Fruit fly (Drosophila melanogaster) Kc167 (cell line): ENCODE results near the gene CG7730.

Experiments
- h ChIP-seq: fragments of >200 bp; optimal IDR thresholded peaks from 3 replicates; lab custom pipeline; 2018; ENCODE audit warnings: missing external identifiers
- psq ChIP-seq: fragments of >200 bp; optimal IDR thresholded peaks from 2 replicates; lab custom pipeline; 2017; ENCODE audit warnings: missing external identifiers

- TF ChIP-seq psq (no peak), h (no peak)
These were observed 17.5 kb downstream of the CG7730 start, which contains the start of gene Pop5 for dm6 chr3L:17044799-17045198.
